Fruit fly (Drosophila melanogaster): ENCODE measurements around the gene CG9098.
A peak's percentile ranks its signal among the peaks of the same experiment; 100 is the strongest.

The CG9098 gene

DNA sequence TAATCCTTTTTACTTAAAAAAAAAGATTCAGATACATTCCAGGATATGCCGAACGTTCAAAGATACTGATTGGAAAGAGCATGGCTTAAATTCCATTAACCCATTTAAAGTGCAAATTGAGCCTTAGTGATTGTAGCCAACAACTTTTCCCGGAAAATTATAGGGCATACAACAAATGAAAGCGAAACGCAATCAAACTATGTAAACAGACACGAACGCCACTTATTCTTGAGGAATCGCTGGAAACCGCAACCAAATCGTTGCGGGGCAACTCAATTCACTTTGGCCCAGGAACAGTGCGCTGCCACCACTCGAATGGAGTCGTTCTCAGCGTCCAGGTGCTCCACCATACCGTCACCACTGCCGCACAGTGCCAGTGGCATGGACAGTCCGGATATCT is 8.4 kb upstream of the CG9098 start, which contains the start of gene CG13996:
Gene CG13996 (plus strand): TSS at position 301 of the 400 bp plus-strand sequence.
- TF ChIP-seq ovo (GFP tag; optimal IDR thresholded peaks at IDR 0.05) (no peak), toe (GFP tag; optimal IDR thresholded peaks at IDR 0.05) (no peak), cnc (optimal IDR thresholded peaks at IDR 0.05) (no peak), CG33017 (tag; optimal IDR thresholded peaks at IDR 0.05) (no peak), pad (GFP tag; optimal IDR thresholded peaks at IDR 0.05) (no peak), Mnt (GFP tag; optimal IDR thresholded peaks at IDR 0.05) (no peak), tj (GFP tag; optimal IDR thresholded peaks at IDR 0.05) (no peak), CG7101 (tag; optimal IDR thresholded peaks at IDR 0.05) (no peak), CG7045 (GFP tag; optimal IDR thresholded peaks at IDR 0.05) (no peak), bab1 (GFP tag; optimal IDR thresholded peaks at IDR 0.05) (no peak), kay (GFP tag; ENCODE audit: borderline replicate concordance) (no peak), Clk (GFP tag; optimal IDR thresholded peaks at IDR 0.05) (no peak), CG5204 (GFP tag; optimal IDR thresholded peaks at IDR 0.05) (no peak), CG12768 (GFP tag; optimal IDR thresholded peaks at IDR 0.05) (no peak), CG11617 (GFP tag; optimal IDR thresholded peaks at IDR 0.05) (no peak), Crg-1 (GFP tag; optimal IDR thresholded peaks at IDR 0.05) (no peak), CG1620 (GFP tag; optimal IDR thresholded peaks at IDR 0.05) (no peak), Hr96 (GFP tag; optimal IDR thresholded peaks at IDR 0.05) (no peak), cic (GFP tag; optimal IDR thresholded peaks at IDR 0.05) (no peak)

DNA sequence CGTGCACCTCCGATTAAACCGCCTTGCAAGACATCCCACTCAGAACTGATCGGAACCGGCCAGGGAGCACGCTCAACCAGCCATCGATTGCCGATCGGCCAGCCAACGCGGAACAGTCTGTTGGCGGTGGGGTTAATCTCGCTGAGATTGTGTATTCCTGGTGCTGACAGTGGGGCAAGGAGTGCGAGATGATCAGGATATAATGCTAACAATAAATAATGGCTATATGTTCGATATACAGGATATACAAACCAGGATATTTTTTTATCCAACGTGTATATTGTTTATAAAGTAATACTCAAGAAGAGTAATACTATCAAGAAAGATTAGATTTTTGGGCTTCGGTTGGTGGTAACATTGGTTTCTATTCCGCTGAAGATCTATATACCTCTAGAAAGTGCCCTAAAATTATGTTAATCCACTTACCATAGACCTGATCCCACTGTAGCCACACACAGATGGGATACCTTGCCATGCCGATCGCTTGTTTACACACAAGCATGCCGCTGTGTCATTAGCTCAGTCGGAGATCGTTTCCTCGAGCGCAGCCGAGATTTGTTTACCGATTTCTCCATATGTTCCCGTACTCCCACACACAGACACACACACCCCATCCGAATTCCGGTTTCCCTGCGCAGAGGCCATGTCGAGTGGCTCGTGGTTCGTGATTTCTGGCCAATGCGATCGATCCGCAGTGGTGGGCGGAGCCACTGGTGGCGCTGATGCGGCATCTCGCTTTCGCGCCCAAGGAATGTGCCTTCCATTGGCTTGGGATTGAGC is 7.4 kb upstream of the CG9098 start, which contains the start of gene H2.0:
Gene H2.0 (minus strand): TSS at position 51 of the 780 bp plus-strand sequence.
- TF ChIP-seq cnc (optimal IDR thresholded peaks at IDR 0.05) (no peak), CG1620 (GFP tag; optimal IDR thresholded peaks at IDR 0.05) (no peak), CG12768 (GFP tag; optimal IDR thresholded peaks at IDR 0.05) (no peak), tj (GFP tag; optimal IDR thresholded peaks at IDR 0.05) (no peak), cic (GFP tag; optimal IDR thresholded peaks at IDR 0.05) (no peak), kay (GFP tag; ENCODE audit: borderline replicate concordance) (no peak), CG7101 (tag; optimal IDR thresholded peaks at IDR 0.05) (no peak), ovo (GFP tag; optimal IDR thresholded peaks at IDR 0.05) (no peak), CG33017 (tag; optimal IDR thresholded peaks at IDR 0.05) (no peak), CG11617 (GFP tag; optimal IDR thresholded peaks at IDR 0.05) (no peak), CG5204 (GFP tag; optimal IDR thresholded peaks at IDR 0.05) (no peak), Hr96 (GFP tag; optimal IDR thresholded peaks at IDR 0.05) (no peak)

DNA sequence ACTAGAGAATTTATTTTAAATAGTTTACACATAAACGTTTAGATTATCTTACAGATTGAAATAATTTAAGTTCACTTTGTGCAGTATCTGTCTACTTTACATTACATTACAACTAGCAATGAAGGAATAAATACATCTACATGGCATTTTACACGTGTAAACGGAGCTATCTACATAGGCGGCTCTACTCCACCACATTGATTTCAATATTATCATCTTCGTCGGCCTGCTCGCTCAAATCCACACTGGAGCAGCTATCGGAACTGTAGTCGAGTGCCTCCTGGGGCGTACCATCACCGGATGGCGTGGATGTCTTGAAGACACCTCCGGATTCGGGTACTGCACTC is 906 bp upstream of the CG9098 start:
- TF ChIP-seq cnc (optimal IDR thresholded peaks at IDR 0.05) (no peak), bab1 (GFP tag; optimal IDR thresholded peaks at IDR 0.05) (no peak), CG11617 (GFP tag; optimal IDR thresholded peaks at IDR 0.05) (no peak), tj (GFP tag; optimal IDR thresholded peaks at IDR 0.05) (no peak), Mnt (GFP tag; optimal IDR thresholded peaks at IDR 0.05) (no peak), CG14711 (tag; optimal IDR thresholded peaks at IDR 0.05) (no peak)

DNA sequence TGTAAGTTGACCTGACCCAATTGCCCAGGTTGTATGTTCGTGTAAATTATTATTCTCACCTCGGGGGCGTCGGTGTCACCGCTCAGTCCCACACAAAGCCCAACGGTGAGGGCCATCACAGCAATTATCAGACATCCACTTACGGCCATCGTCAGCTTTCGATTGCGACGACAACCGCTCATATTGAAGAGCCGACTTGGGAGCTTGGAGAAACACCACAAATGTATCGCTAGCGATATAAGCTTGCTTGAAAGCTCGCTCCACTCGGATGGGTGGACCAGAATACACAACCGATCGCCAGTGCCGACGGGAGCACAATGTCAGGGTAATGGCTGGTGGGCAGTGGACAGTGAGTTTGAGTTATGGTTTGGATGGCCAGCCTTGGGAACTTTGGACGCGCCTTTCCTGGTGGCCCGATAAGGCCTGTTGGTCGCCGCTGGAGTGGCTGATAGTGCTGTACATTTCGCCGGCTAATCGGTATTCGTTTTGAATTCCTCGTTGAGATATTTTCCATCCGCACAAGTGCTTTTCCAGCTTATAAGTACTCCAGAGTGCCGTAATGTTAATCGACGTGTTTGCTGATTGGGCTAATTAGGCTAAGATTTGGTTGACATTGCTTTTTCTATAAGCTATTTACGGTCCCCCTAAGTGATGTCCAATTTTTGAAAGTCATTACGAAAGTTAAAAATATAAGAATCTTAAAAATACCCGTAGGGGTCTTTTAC is 5.5 kb downstream of the CG9098 start, which contains the start of gene Gal:
Gene Gal (minus strand): TSS at position 320 of the 725 bp plus-strand sequence.
- TF ChIP-seq bab1 (GFP tag; optimal IDR thresholded peaks at IDR 0.05) (no peak), CG12768 (GFP tag; optimal IDR thresholded peaks at IDR 0.05) (peak; percentile 27)

DNA sequence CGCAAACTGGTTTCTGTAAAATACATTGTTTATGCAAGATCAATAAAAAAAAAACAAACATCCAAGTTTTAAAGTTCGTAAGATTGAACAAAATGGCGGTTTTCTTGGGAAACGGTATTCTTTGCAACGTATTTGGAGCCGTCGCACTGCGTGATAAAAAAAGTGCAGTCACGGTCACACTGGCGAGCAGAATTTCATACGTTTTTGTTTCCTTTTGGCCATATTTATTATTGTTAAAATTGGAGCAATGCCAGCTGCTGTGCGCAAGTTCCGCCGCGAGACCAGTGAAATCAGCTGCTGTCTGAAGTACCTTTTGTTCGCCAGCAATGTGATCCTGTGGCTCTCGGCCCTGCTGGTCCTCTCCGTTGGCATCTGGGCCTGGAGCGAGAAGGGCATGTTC is 12.1 kb downstream of the CG9098 start, which contains the start of gene Tsp26A:
Gene Tsp26A (plus strand): TSS at position 164 of the 400 bp plus-strand sequence.
- TF ChIP-seq CG14711 (tag; optimal IDR thresholded peaks at IDR 0.05) (no peak), CG12768 (GFP tag; optimal IDR thresholded peaks at IDR 0.05) (no peak), toe (GFP tag; optimal IDR thresholded peaks at IDR 0.05) (no peak), CG5204 (GFP tag; optimal IDR thresholded peaks at IDR 0.05) (no peak)

DNA sequence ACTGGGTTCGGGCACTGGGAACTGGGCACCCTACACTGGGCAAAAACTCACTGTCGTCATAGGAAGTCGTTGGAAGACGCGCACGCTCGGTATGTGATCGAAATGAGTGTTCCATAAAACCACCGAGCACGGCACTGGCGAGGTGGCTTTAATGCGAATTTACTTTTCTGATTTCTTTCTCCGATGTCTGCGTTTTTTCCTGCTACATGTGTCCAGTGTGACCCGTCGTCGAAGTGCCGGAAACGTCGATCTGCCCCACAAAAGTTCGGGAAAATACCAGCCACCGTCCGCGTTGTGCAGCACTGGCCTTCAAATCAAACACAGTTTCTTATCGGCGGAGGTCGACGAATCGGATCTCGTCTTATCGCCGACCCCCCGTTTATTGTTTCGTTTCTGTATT is 12.9 kb downstream of the CG9098 start, which contains the start of gene Kdm5:
Gene Kdm5 (minus strand): TSS at position 255 of the 400 bp plus-strand sequence.
- TF ChIP-seq cic (GFP tag; optimal IDR thresholded peaks at IDR 0.05) (peak; percentile 32), CG12768 (GFP tag; optimal IDR thresholded peaks at IDR 0.05) (peak; percentile 24), kay (GFP tag; ENCODE audit: borderline replicate concordance) (no peak), Mnt (GFP tag; optimal IDR thresholded peaks at IDR 0.05) (peak; percentile 76), CG14711 (tag; optimal IDR thresholded peaks at IDR 0.05) (peak; percentile 32), CG5204 (GFP tag; optimal IDR thresholded peaks at IDR 0.05) (no peak), bab1 (GFP tag; optimal IDR thresholded peaks at IDR 0.05) (peak; percentile 38), cnc (optimal IDR thresholded peaks at IDR 0.05) (no peak), Hr96 (GFP tag; optimal IDR thresholded peaks at IDR 0.05) (no peak), CG11617 (GFP tag; optimal IDR thresholded peaks at IDR 0.05) (no peak), toe (GFP tag; optimal IDR thresholded peaks at IDR 0.05) (no peak), Crg-1 (GFP tag; optimal IDR thresholded peaks at IDR 0.05) (peak; percentile 72), ovo (GFP tag; optimal IDR thresholded peaks at IDR 0.05) (no peak), CG7101 (tag; optimal IDR thresholded peaks at IDR 0.05) (peak; percentile 66), pad (GFP tag; optimal IDR thresholded peaks at IDR 0.05) (peak; percentile 40), Clk (GFP tag; optimal IDR thresholded peaks at IDR 0.05) (peak; percentile 8), CG1620 (GFP tag; optimal IDR thresholded peaks at IDR 0.05) (peak; percentile 28), CG33017 (tag; optimal IDR thresholded peaks at IDR 0.05) (peak; percentile 39), CG7045 (GFP tag; optimal IDR thresholded peaks at IDR 0.05) (no peak), tj (GFP tag; optimal IDR thresholded peaks at IDR 0.05) (peak; percentile 10)

All from whole organism, adult.